Fruit fly (Drosophila melanogaster): ENCODE data around the gene ECSIT.

ECSIT gene

DNA sequence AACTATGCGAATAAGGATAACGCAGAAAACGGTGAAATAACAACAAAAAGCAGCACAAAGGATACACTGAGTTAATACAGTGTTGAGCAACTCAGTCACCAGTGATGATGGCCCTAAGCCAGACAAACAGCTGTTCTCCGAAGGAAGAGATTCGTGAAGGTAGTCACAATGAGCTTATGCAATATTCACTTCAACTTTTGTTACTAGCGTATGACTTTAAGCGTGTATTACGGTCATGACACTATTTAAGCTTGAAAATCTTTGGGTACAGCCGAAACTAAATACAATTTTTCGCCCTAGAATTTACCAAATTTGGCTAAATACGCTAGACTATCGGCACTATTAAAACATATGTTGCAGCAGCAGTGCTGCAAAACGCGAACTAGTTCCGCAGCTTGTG, at the start of gene ECSIT, which contains the start of gene disp:
ECSIT (plus strand) TSS at position 371 of the 400 bp plus-strand sequence.
disp (minus strand) TSS at position 97 of the 400 bp plus-strand sequence.
- peak; percentile 56 for TF ChIP-seq CG17801 (GFP tag; optimal IDR thresholded peaks at IDR 0.05; ENCODE audit: partially characterized antibody)

DNA sequence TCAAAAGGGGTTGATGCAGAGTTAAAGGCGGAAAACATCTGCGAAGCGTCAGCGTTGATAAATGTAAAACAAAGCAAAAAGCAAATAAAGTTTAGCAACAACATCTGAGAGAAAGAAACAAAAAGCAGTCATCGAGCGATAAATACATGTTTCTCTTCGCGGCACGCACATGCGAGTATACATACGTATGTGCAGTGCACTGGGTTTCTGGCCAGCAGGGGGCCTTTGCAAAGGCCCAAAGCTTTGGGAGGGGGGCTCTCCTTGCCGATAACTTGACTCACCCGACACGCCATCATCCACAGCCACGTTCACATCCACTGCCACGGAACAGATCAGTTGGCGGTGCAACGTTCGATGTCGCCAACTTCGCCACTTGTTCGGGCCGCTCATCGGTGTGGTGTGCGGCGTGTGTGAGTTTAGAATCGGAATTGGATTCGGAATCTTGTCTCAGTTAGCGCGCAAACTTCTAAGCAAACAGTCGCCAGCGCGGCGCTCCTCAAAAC, 43.2 kb upstream of the ECSIT start, which contains the start of gene CG42675:
CG42675 (plus strand) TSS at position 453 of the 503 bp plus-strand sequence.
- no peak for TF ChIP-seq CG17801 (GFP tag; optimal IDR thresholded peaks at IDR 0.05; ENCODE audit: partially characterized antibody)

DNA sequence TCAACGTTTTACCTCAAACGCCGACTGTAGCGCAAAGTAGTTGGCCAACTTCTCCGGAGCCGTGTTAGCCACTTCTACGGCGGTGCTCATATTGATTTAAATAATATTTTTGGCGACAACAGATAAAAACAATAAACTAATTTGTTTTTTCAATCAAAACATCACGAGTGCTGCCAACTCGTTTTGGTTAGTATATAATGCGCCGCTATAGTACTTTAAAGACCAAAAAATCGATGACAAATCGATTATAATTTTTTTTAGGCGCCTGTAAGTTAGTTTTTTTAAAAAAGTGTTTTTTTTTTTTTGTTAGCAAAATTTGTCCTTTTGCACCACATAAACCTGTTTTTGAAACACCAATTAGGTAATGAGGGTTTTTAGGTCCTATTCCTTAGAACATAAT, 35.1 kb upstream of the ECSIT start, which contains the start of gene Hpr1:
Hpr1 (minus strand) TSS at position 198 of the 400 bp plus-strand sequence.
- no peak for TF ChIP-seq CG17801 (GFP tag; optimal IDR thresholded peaks at IDR 0.05; ENCODE audit: partially characterized antibody)

DNA sequence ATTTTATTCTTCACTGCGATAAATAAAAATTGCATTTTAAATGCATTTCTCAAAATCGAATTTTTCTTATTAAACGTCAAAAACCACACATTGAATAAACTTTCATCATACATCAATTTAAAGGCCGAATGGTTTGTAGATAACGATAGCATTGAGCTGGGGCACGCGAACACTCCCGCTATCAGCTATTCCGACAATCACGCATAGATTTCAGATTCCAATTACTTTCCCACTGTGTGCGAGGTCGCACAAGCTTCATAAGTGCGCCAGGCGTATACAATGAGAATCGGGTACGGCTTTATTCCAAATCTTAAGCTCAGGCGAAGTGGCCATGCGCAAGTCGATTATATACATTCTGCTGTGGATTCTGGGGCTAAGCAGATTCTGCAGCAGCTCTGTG, 34.6 kb upstream of the ECSIT start, which contains the start of gene CG46303:
CG46303 (plus strand) TSS at position 223 of the 400 bp plus-strand sequence.
- no peak for TF ChIP-seq CG17801 (GFP tag; optimal IDR thresholded peaks at IDR 0.05; ENCODE audit: partially characterized antibody)

DNA sequence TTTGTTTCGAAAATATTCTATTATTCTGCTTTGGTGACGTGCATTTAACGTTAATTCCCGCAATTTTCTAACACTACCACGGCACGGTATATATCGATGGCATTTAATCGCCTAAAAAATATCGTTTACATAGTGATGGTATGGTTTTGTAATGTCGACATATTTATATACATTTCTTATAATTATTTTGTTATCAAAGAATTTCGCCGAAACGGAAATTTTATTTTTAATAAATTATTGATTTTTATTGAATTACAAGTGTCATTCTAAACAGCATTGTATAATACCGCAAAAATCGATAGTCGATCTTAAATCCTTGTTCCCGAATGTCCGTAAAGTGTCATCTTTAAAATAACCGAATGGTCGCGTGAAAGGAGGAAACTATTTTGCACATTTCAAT, 31.9 kb upstream of the ECSIT start, which contains the start of the genes Sec20 and dgrn:
Sec20 (minus strand) TSS at position 77 of the 400 bp plus-strand sequence.
dgrn (plus strand) TSS at position 160 of the 400 bp plus-strand sequence.
- TF ChIP-seq CG17801 (GFP tag; optimal IDR thresholded peaks at IDR 0.05; ENCODE audit: partially characterized antibody) = peak; percentile 71

DNA sequence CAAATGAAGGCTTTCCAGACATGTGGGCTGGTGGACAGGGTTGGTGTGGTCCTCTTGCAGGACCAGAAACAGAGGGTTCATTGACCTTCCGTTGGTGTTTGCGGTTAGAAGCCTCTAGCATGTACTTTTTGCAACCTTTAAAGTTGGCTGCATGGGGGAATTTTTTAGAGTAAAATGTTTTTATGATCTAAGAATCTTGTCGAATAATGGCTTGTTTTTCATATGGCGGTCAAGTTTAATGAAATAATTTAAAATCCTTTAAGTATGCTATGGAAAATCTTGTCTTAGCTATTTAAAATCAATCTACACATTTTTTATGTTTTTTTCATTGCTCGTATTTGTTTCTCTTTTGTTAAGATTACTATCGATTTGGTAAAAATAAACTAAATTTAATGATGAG, 26.6 kb upstream of the ECSIT start, which contains the start of gene glob3:
glob3 (plus strand) TSS at position 301 of the 400 bp plus-strand sequence.
- no peak for TF ChIP-seq CG17801 (GFP tag; optimal IDR thresholded peaks at IDR 0.05; ENCODE audit: partially characterized antibody)

DNA sequence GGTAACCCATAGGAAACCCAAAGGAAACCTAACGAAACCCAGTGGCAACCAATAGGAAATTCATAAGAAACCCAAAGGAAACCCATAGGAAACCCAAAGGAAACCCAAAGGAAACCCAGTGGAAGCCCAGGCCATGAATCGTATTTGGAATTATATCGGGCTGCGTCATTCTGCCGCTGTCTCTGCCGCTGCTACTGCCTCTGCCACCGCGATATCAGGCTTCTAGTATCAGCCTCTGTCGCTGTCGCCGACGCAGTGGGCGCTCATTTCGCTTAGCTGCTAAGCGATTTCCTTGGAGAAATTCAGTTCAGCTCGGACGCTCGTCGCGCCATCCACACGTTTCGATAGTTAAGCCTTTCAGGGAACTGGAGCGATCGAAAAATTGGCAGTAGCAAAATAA, 25.0 kb upstream of the ECSIT start, which contains the start of gene CG1208:
CG1208 (plus strand) TSS at position 301 of the 400 bp plus-strand sequence.
- TF ChIP-seq CG17801 (GFP tag; optimal IDR thresholded peaks at IDR 0.05; ENCODE audit: partially characterized antibody) = no peak

DNA sequence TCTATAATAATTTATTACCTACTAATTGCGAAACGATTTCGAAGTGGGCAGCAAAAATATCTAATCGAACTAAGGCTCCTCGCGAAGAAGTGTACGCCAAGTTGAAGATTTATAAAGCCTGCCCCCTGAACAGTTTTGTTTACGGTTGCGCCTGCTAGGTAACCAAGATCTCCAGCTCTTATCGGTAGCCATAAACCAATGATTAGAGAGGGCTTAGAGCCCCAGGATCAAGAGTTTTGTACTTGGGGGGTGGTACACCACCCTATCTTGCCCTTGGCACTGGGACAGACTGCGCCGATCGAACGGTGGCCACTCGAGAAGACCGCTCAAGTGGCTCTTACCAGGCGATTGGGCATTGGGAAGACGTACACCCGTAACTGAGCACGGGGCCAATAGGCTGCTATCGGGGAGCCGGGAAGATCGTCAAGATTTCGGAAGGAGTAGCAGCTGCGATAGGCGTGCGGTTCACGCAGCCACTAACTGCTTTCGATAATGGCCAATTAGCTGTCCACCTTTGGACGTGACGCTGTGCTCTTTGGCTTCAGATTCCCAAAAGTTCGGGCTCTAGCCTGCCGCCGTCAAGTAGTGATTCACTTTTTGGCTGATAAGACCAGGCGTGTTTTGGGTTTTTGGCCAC, 23.9 kb upstream of the ECSIT start:
- no peak for TF ChIP-seq CG17801 (GFP tag; optimal IDR thresholded peaks at IDR 0.05; ENCODE audit: partially characterized antibody)

DNA sequence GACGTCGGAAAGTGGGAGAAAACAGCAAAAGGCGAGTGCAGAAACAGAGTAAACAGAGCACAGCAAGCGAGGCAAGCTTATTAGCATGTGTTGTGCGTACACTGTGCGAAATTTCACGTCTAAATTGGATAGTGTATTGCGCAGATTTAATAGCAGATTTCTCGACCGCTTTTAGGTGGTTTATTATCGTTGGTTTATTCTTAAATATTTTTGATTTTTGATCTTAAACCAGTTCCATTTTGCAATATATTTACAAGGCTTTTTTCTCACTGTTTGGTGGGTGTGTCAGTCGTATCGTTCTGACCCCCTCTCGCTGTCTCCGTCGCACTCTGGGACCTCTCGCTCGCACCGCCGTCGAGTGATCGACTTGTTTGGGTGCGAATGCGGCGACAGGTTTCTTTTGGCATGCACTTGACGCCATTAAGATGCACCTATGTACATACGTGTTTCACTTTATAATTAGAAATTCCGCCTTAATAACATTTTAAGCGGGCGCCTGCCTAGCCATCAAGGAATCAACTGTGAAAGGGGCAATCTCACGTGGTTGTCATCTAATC, 22.4 kb upstream of the ECSIT start:
- no peak for TF ChIP-seq CG17801 (GFP tag; optimal IDR thresholded peaks at IDR 0.05; ENCODE audit: partially characterized antibody)

DNA sequence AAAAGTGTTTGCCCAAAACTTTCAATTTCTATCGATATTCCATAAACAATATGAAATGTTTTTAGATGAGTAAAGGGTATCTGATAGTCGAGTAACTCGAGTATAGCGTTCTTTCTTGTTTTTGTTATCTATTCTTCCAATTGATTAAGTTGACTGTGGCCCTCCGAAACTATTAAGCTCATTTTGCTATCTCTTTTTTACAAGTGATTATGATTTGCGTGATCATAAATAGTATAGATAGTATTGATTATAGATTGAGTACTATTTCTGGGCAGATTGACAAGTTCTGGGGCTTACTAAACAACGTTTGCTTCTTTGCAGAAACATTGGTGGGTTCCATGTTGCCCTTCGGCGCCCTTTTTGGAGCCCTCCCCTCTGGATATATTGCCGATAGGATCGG, 19.8 kb upstream of the ECSIT start:
- TF ChIP-seq CG17801 (GFP tag; optimal IDR thresholded peaks at IDR 0.05; ENCODE audit: partially characterized antibody) = no peak

DNA sequence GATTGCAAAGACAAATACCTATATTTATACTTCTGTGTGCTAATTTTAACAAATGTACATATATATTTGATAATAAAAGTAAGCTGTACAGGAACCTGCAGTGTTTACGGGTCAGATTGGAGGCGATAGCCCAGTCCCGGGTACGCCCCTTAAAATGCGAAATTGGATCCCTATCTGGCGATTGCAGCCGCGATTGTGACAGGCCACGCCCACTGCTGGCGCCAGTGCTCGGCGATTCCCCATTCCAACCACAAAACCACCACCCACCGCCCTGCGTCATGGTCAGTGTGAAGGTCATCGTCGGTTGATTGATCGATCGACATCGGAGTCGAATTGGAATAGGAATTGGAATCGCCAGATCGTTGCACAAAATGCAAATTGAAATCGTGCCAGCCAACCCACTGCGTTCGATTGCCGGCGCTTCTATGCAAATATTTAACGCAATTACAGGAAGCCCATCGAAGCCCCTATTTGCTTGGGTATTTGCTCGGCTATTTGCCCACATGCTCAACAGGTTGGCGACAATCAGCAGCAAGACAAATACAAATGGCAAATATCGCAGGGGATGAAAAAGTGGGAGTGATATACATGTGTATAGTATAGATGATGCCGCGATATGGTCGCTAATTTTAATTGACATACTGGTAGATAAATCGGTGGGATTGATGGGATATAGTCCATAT, 17.6 kb upstream of the ECSIT start:
- TF ChIP-seq CG17801 (GFP tag; optimal IDR thresholded peaks at IDR 0.05; ENCODE audit: partially characterized antibody) = no peak

DNA sequence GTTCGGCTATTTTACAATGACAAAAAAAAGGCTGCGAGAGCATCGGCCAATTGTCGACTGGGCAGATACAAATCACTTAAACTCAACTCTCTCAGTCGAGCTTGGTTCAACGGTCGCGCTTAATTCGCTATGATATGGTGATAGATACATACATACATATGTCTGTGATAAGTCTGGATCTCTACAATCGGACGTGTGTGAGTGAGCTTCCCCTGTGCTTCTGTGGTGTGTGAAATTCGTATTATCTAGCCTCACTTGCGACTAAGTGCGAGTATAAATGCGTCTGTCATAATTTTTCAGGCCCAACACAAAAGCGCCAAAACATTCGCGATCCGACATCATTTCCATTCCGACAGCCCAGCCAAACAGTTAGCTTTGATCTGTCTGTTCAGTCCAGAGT, 15.5 kb upstream of the ECSIT start, which contains the start of gene CG1213:
CG1213 (plus strand) TSS at position 301 of the 400 bp plus-strand sequence.
- TF ChIP-seq CG17801 (GFP tag; optimal IDR thresholded peaks at IDR 0.05; ENCODE audit: partially characterized antibody) = no peak

DNA sequence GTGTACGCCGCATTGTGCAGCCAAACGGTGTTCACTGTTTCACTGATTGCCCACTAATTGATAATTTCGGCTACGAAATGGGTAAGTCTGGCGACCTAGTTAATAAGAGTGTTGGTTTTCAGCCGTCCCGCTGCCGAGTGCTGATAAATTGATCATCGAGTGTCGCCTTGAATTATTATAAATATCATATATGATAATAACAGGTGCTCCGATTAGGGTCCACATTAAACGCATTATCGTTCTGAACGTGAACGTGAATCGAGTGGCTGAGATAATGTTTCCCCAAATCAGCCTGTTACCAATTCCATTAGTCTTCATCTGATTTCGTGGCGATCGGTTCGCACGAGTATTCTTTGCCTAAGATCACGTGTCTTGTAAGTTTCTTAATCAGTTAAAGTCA, 15.1 kb upstream of the ECSIT start:
- TF ChIP-seq CG17801 (GFP tag; optimal IDR thresholded peaks at IDR 0.05; ENCODE audit: partially characterized antibody) = no peak

DNA sequence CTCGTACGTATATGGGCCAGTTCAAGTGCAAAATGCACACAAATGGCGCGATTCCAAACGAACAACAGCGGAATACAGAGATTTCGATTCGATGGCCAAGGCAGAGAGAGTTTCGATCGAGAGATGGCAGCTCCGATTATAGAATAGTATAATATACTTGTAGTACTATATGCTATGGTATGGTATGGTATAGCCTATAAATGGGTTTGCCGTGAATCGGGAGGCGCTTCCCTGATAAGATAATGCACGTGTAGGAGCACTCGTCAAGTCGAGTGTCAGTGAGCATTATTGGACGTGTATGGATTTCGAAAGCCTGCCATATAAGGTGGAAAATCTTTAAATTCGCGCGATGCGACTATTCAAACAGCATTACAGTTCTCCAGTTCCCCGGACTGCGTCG, 12.9 kb upstream of the ECSIT start:
- TF ChIP-seq CG17801 (GFP tag; optimal IDR thresholded peaks at IDR 0.05; ENCODE audit: partially characterized antibody) = no peak

DNA sequence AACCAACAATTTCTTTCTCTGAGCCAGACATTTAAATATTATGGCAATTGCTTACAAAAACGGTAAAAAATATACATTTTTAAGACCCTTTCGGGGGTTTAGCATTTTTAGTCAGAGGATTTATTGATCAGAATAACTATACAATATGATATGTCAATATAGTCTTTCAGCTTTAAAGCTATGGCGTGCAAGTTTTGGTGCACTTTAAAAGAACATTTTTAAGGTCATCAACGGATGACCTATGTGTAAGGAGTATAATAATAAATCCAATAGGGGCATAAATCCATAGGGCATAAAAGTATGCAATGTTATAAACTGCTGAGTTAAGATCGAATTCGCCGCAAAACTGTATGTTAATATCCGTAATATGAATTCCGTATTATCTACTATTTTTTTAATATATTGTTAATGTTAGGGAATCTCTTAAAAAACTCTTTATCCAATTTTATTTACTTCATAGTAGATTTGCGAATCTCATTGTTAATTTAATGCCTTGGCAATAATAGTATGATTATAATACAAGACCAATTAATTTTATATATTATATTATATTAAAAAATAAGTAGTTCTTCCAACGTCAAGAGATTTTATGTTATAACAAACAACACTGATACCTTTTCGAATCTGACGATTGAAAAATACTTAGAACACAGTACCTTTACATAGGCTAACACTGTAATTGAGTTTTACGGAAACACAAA, 9.7 kb upstream of the ECSIT start, which contains the start of gene CG14676:
CG14676 (plus strand) TSS at position 651 of the 701 bp plus-strand sequence.
- no peak for TF ChIP-seq CG17801 (GFP tag; optimal IDR thresholded peaks at IDR 0.05; ENCODE audit: partially characterized antibody)
